Fruit fly (Drosophila melanogaster) whole organism, embryonic: Measurements from ENCODE around the gene Tbcd.

Source experiments
- Bdp1 ChIP-seq: fragments of 200-800 bp; sonication (Bioruptor generic); optimal IDR thresholded peaks from 3 replicates; lab custom pipeline; 2016; ENCODE audit warnings: missing biosample characterization, missing genetic modification characterization
- CG10366 ChIP-seq: fragments of 200-800 bp; sonication (Bioruptor generic); IDR thresholded peaks from 2 replicates; pipeline ENCODE4 v1.3.6; 2022; ENCODE audit warnings: missing biosample characterization, missing genetic modification characterization
- CG11456 ChIP-seq: fragments of 200-800 bp; sonication (Bioruptor generic); IDR thresholded peaks from 3 replicates; pipeline ENCODE4 v1.3.6; 2022; ENCODE audit warnings: missing biosample characterization, missing genetic modification characterization
- CG12744 ChIP-seq: fragments of 200-800 bp; sonication (Bioruptor generic); optimal IDR thresholded peaks from 2 replicates; lab custom pipeline; 2016; ENCODE audit warnings: missing biosample characterization, missing genetic modification characterization
- CG15601 ChIP-seq: fragments of 200-800 bp; sonication (Bioruptor generic); optimal IDR thresholded peaks from 3 replicates; lab custom pipeline; 2019; ENCODE audit warnings: missing biosample characterization, mild to moderate bottlenecking, missing genetic modification characterization, moderate library complexity
- CG1603 ChIP-seq: fragments of 200-800 bp; sonication (Bioruptor generic); optimal IDR thresholded peaks from 2 replicates; lab custom pipeline; 2019; ENCODE audit warnings: missing biosample characterization, mild to moderate bottlenecking, missing genetic modification characterization, moderate library complexity
- CG16815 ChIP-seq: fragments of 200-800 bp; sonication (Bioruptor generic); optimal IDR thresholded peaks from 3 replicates; lab custom pipeline; 2017; ENCODE audit warnings: missing biosample characterization, mild to moderate bottlenecking, missing genetic modification characterization
- CG17186 ChIP-seq: fragments of 200-800 bp; sonication (Bioruptor generic); optimal IDR thresholded peaks from 3 replicates; lab custom pipeline; 2017; ENCODE audit warnings: missing biosample characterization, missing genetic modification reagents, missing genetic modification characterization
- CG18764 ChIP-seq: fragments of 200-800 bp; sonication (Bioruptor generic); optimal IDR thresholded peaks from 3 replicates; lab custom pipeline; 2016; ENCODE audit warnings: missing biosample characterization, missing genetic modification characterization
- CG2116 ChIP-seq: fragments of 200-800 bp; sonication (Bioruptor generic); optimal IDR thresholded peaks from 3 replicates; lab custom pipeline; 2018; ENCODE audit warnings: missing biosample characterization, mild to moderate bottlenecking, missing genetic modification characterization
- CG3847 ChIP-seq: fragments of 200-800 bp; sonication (Bioruptor generic); IDR thresholded peaks from 2 replicates; pipeline ENCODE4 v1.3.6; 2022; ENCODE audit warnings: missing biosample characterization, missing genetic modification characterization
- CG3995 ChIP-seq: fragments of 200-800 bp; sonication (Bioruptor generic); optimal IDR thresholded peaks from 3 replicates; lab custom pipeline; 2016; ENCODE audit warnings: missing biosample characterization, missing genetic modification characterization
- CG4282 ChIP-seq: fragments of 200-800 bp; sonication (Bioruptor generic); optimal IDR thresholded peaks from 2 replicates; lab custom pipeline; 2016; ENCODE audit warnings: missing biosample characterization, missing genetic modification characterization
- CG4404 ChIP-seq: fragments of 200-800 bp; sonication (Bioruptor generic); IDR thresholded peaks from 2 replicates; pipeline ENCODE4 v1.3.6; 2022; ENCODE audit warnings: missing biosample characterization, missing genetic modification characterization
- CG4730 ChIP-seq: fragments of 200-800 bp; sonication (Bioruptor generic); IDR thresholded peaks from 2 replicates; pipeline ENCODE4 v1.3.6; 2022; ENCODE audit warnings: missing biosample characterization, missing genetic modification characterization
- CG4854 ChIP-seq: fragments of 200-800 bp; sonication (Bioruptor generic); optimal IDR thresholded peaks from 2 replicates; lab custom pipeline; 2016; ENCODE audit warnings: missing biosample characterization, missing genetic modification characterization, inconsistent platforms
- CG8924 ChIP-seq: fragments of 200-800 bp; optimal IDR thresholded peaks from 3 replicates; lab custom pipeline; 2019; ENCODE audit warnings: missing biosample characterization, mild to moderate bottlenecking, missing genetic modification characterization, moderate library complexity
- CG9437 ChIP-seq: fragments of 200-800 bp; sonication (Bioruptor generic); optimal IDR thresholded peaks from 2 replicates; lab custom pipeline; 2018; ENCODE audit warnings: missing biosample characterization, mild to moderate bottlenecking, missing genetic modification characterization
- CTCF ChIP-seq: fragments of 200-800 bp; sonication (Bioruptor generic); optimal IDR thresholded peaks from 2 replicates; lab custom pipeline; 2017; ENCODE audit warnings: missing biosample characterization, mild to moderate bottlenecking, missing genetic modification characterization, moderate library complexity
- Chrac-16 ChIP-seq: fragments of 200-800 bp; sonication (Bioruptor generic); optimal IDR thresholded peaks from 3 replicates; lab custom pipeline; 2016; ENCODE audit warnings: missing biosample characterization, missing genetic modification characterization
- D19B ChIP-seq: fragments of 200-800 bp; sonication (Bioruptor generic); optimal IDR thresholded peaks from 2 replicates; lab custom pipeline; 2017; ENCODE audit warnings: missing biosample characterization, mild to moderate bottlenecking, missing genetic modification characterization
- Dad ChIP-seq: fragments of 200-800 bp; sonication (Bioruptor generic); optimal IDR thresholded peaks from 3 replicates; lab custom pipeline; 2016; ENCODE audit warnings: missing biosample characterization, missing genetic modification characterization
- Doc3 ChIP-seq: fragments of 200-800 bp; sonication (Bioruptor generic); IDR thresholded peaks from 3 replicates; pipeline ENCODE4 v1.3.6; 2022; ENCODE audit warnings: missing biosample characterization, missing genetic modification characterization; ENCODE audit not compliant: partially characterized antibody
- HLH3B ChIP-seq: fragments of 200-800 bp; sonication (Bioruptor generic); IDR thresholded peaks from 2 replicates; pipeline ENCODE4 v1.3.6; 2022; ENCODE audit warnings: missing biosample characterization, missing genetic modification characterization
- Hand ChIP-seq: fragments of 200-800 bp; sonication (Bioruptor generic); optimal IDR thresholded peaks from 2 replicates; lab custom pipeline; 2017; ENCODE audit warnings: mild to moderate bottlenecking, missing biosample characterization, missing genetic modification reagents, missing genetic modification characterization
- Hey ChIP-seq: fragments of 200-800 bp; sonication (Bioruptor generic); optimal IDR thresholded peaks from 3 replicates; lab custom pipeline; 2018; ENCODE audit warnings: missing biosample characterization, mild to moderate bottlenecking, missing genetic modification characterization
- Mrtf ChIP-seq: fragments of 200-800 bp; sonication (Bioruptor generic); IDR thresholded peaks from 3 replicates; pipeline ENCODE4 v1.3.6; 2022; ENCODE audit warnings: missing biosample characterization, missing genetic modification characterization
- Sry-β ChIP-seq: fragments of 200-800 bp; sonication (Bioruptor generic); optimal IDR thresholded peaks from 2 replicates; lab custom pipeline; 2018; ENCODE audit warnings: missing biosample characterization, mild to moderate bottlenecking, missing genetic modification characterization, moderate library complexity
- Xbp1 ChIP-seq: fragments of 200-800 bp; sonication (Bioruptor generic); optimal IDR thresholded peaks from 3 replicates; lab custom pipeline; 2016; ENCODE audit warnings: missing biosample characterization, mild to moderate bottlenecking, missing genetic modification characterization
- ab ChIP-seq: fragments of 200-800 bp; sonication (Bioruptor generic); optimal IDR thresholded peaks from 2 replicates; lab custom pipeline; 2016; ENCODE audit warnings: missing biosample characterization, missing genetic modification characterization
- ash1 ChIP-seq: fragments of 200-800 bp; sonication (Bioruptor generic); optimal IDR thresholded peaks from 2 replicates; lab custom pipeline; 2018; ENCODE audit warnings: missing biosample characterization, mild to moderate bottlenecking, missing genetic modification characterization
- bowl ChIP-seq: fragments of 200-800 bp; sonication (Bioruptor generic); IDR thresholded peaks from 2 replicates; pipeline ENCODE4 v1.3.6; 2022; ENCODE audit warnings: missing biosample characterization, missing genetic modification characterization
- chinmo ChIP-seq: fragments of 200-800 bp; sonication (Bioruptor generic); IDR thresholded peaks from 4 replicates; pipeline ENCODE4 v1.3.6; 2022; ENCODE audit warnings: missing biosample characterization, missing genetic modification characterization; ENCODE audit not compliant: partially characterized antibody
- dimm ChIP-seq: fragments of 200-800 bp; sonication (Bioruptor generic); IDR thresholded peaks from 2 replicates; pipeline ENCODE4 v1.3.6; 2022; ENCODE audit warnings: missing biosample characterization, missing genetic modification characterization
- dmrt99B ChIP-seq: fragments of 200-800 bp; sonication (Bioruptor generic); optimal IDR thresholded peaks from 2 replicates; lab custom pipeline; 2018; ENCODE audit warnings: missing biosample characterization, mild to moderate bottlenecking, missing genetic modification characterization, moderate library complexity
- dpn ChIP-seq, 2 experiments: fragments of 200-800 bp; sonication (Bioruptor generic); optimal IDR thresholded peaks; 3 replicates each; lab custom pipeline; 2016; ENCODE audit warnings: missing biosample characterization in 2 of 2, missing genetic modification characterization in 2 of 2
- eve ChIP-seq, 2 experiments: fragments of >200 bp; optimal IDR thresholded peaks; 2 replicates each; lab custom pipeline; 2017; ENCODE audit warnings: missing biosample characterization in 2 of 2, missing genetic modification characterization in 2 of 2
- insv ChIP-seq, 2 experiments: fragments of 200-800 bp; sonication (Bioruptor generic); optimal IDR thresholded peaks; 3 replicates each; lab custom pipeline; 2016 to 2018; ENCODE audit warnings: missing biosample characterization in 2 of 2, missing genetic modification characterization in 2 of 2
- jumu ChIP-seq: fragments of 200-800 bp; sonication (Bioruptor generic); optimal IDR thresholded peaks from 3 replicates; lab custom pipeline; 2016; ENCODE audit warnings: missing biosample characterization, missing genetic modification characterization
- lov ChIP-seq, 2 experiments: fragments of 200-800 bp in 1 of 2; fragments of >200 bp in 1 of 2; sonication (Bioruptor generic) in 1 of 2; IDR thresholded peaks in 1 of 2; optimal IDR thresholded peaks in 1 of 2; 2 replicates in 1 of 2; 3 replicates in 1 of 2; pipeline versions ENCODE4 v1.3.6 to Lab custom; 2017 to 2022; ENCODE audit warnings: missing biosample characterization in 1 of 2, missing genetic modification characterization in 1 of 2
- mld ChIP-seq: fragments of 200-800 bp; sonication (Bioruptor generic); IDR thresholded peaks from 3 replicates; pipeline ENCODE4 v1.3.6; 2022; ENCODE audit warnings: missing biosample characterization, missing genetic modification characterization; ENCODE audit not compliant: partially characterized antibody
- nerfin-2 ChIP-seq: fragments of 200-800 bp; sonication (Bioruptor generic); IDR thresholded peaks from 2 replicates; pipeline ENCODE4 v1.3.6; 2022; ENCODE audit warnings: missing biosample characterization, missing genetic modification characterization; ENCODE audit not compliant: partially characterized antibody
- p53 ChIP-seq: fragments of 200-800 bp; sonication (Bioruptor generic); optimal IDR thresholded peaks from 2 replicates; lab custom pipeline; 2016; ENCODE audit warnings: missing biosample characterization, missing genetic modification characterization
- pfk ChIP-seq: fragments of 200-800 bp; sonication (Bioruptor generic); optimal IDR thresholded peaks from 2 replicates; lab custom pipeline; 2018; ENCODE audit warnings: missing biosample characterization, mild to moderate bottlenecking, missing genetic modification characterization, moderate library complexity
- phol ChIP-seq: fragments of 200-800 bp; sonication (Bioruptor generic); optimal IDR thresholded peaks from 3 replicates; lab custom pipeline; 2018; ENCODE audit warnings: missing biosample characterization, mild to moderate bottlenecking, missing genetic modification characterization, moderate library complexity
- ro ChIP-seq: fragments of 200-800 bp; sonication (Bioruptor generic); IDR thresholded peaks from 2 replicates; pipeline ENCODE4 v1.3.6; 2022; ENCODE audit warnings: missing biosample characterization, missing genetic modification characterization
- seq ChIP-seq: fragments of 200-800 bp; sonication (Bioruptor generic); IDR thresholded peaks from 2 replicates; pipeline ENCODE4 v1.3.6; 2022; ENCODE audit warnings: missing biosample characterization, missing genetic modification characterization
- ssp ChIP-seq: fragments of 200-800 bp; sonication (Bioruptor generic); IDR thresholded peaks from 2 replicates; pipeline ENCODE4 v1.3.6; 2022; ENCODE audit warnings: missing biosample characterization, missing genetic modification characterization
- sug ChIP-seq: fragments of 200-800 bp; optimal IDR thresholded peaks from 2 replicates; lab custom pipeline; 2019; ENCODE audit warnings: missing biosample characterization, mild to moderate bottlenecking, missing genetic modification characterization, moderate library complexity
- wor ChIP-seq: fragments of 200-800 bp; sonication (Bioruptor generic); IDR thresholded peaks from 2 replicates; pipeline ENCODE4 v1.3.6; 2022; ENCODE audit warnings: missing biosample characterization, missing genetic modification characterization

Tbcd gene

dm6 chr2L:2182735-2183340 is 35.5 kb downstream of the Tbcd start (continued):
- TF ChIP-seq CG4730 (GFP tag; lab: Robert Waterston, UW) = peak; percentile 44; the same call in 1 of the 2 replicates
- no peak for TF ChIP-seq seq (GFP tag; lab: Robert Waterston, UW)
- peak; percentile 56 for TF ChIP-seq CG15601 (tag; lab: Kevin White, UChicago)
- TF ChIP-seq CG11456 = no peak
- TF ChIP-seq phol (tag; lab: Kevin White, UChicago) = peak; percentile 71
- no peak for TF ChIP-seq insv (GFP tag; optimal IDR thresholded peaks at IDR 0.05; lab: Kevin White, UChicago)
- TF ChIP-seq ro (GFP tag; lab: Robert Waterston, UW) = peak; percentile 34; the same call in 1 of the 2 replicates
- no peak for TF ChIP-seq sug (tag; lab: Kevin White, UChicago)
- TF ChIP-seq CG18764 (GFP tag; lab: Kevin White, UChicago) = peak; percentile 35
- TF ChIP-seq ash1 (GFP tag; lab: Kevin White, UChicago) = no peak
- no peak for TF ChIP-seq CG3995 (GFP tag; lab: Kevin White, UChicago)
- TF ChIP-seq Chrac-16 (GFP tag; lab: Kevin White, UChicago) = peak; percentile 79
- TF ChIP-seq mld = no peak
- TF ChIP-seq CG1603 (tag; lab: Kevin White, UChicago) = peak; percentile 92
- TF ChIP-seq Bdp1 (GFP tag; lab: Kevin White, UChicago) = peak; percentile 40
- TF ChIP-seq Hey = no peak
- no peak for TF ChIP-seq chinmo (GFP tag; lab: Robert Waterston, UW)
- TF ChIP-seq jumu (GFP tag; lab: Kevin White, UChicago) = peak; percentile 75
- TF ChIP-seq dimm (GFP tag; lab: Robert Waterston, UW) = no peak
- TF ChIP-seq nerfin-2 (GFP tag; lab: Robert Waterston, UW) = no peak
- TF ChIP-seq pfk (GFP tag; lab: Kevin White, UChicago) = no peak
- 0 out of 2 replicates have a peak, but pooled peaks have one; percentile 12 for TF ChIP-seq CG3847
- peak in 1 of 2 experiments; percentile 59 for TF ChIP-seq eve (GFP tag; optimal IDR thresholded peaks at IDR 0.05; lab: Kevin White, UChicago)
- peak; percentile 43 for TF ChIP-seq CG17186 (GFP tag; lab: Kevin White, UChicago)
- TF ChIP-seq CG4404 (GFP tag; lab: Robert Waterston, UW) = peak; percentile 92
- TF ChIP-seq CG10366 (GFP tag; lab: Robert Waterston, UW) = peak; percentile 23; the same call in 1 of the 2 replicates
- TF ChIP-seq Sry-β = no peak
- TF ChIP-seq CG8924 = peak; percentile 75
- no peak for TF ChIP-seq CG4282 (GFP tag; lab: Kevin White, UChicago)
- no peak for TF ChIP-seq D19B (GFP tag; lab: Kevin White, UChicago)
- TF ChIP-seq CG4854 (GFP tag; lab: Kevin White, UChicago) = no peak
- TF ChIP-seq lov (optimal IDR thresholded peaks at IDR 0.05; lab: Kevin White, UChicago) = no peak
- peak; percentile 73; the same call in 1 of the 3 replicates for TF ChIP-seq lov (GFP tag; IDR thresholded peaks at IDR 0.05; lab: Robert Waterston, UW)
- TF ChIP-seq p53 (GFP tag; lab: Kevin White, UChicago) = peak; percentile 32
- TF ChIP-seq bowl (GFP tag; lab: Robert Waterston, UW) = no peak
- peak; percentile 23 to 52 for TF ChIP-seq dpn (GFP tag; optimal IDR thresholded peaks at IDR 0.05; lab: Kevin White, UChicago)
- TF ChIP-seq Dad (GFP tag; lab: Kevin White, UChicago) = peak; percentile 21
- peak; percentile 23 for TF ChIP-seq CG2116 (GFP tag; lab: Kevin White, UChicago)
- TF ChIP-seq wor (GFP tag; lab: Robert Waterston, UW) = no peak
- no peak for TF ChIP-seq CG12744
- no peak for TF ChIP-seq ab (GFP tag; lab: Kevin White, UChicago)
- TF ChIP-seq HLH3B = no peak; the same call in 1 of the 2 replicates
- TF ChIP-seq CG16815 (GFP tag; lab: Kevin White, UChicago) = peak; percentile 92
- 0 out of 3 replicates have a peak, but pooled peaks have one; percentile 23 for TF ChIP-seq Mrtf (GFP tag; lab: Robert Waterston, UW)
- no peak for TF ChIP-seq Doc3 (GFP tag; lab: Robert Waterston, UW)
- TF ChIP-seq Xbp1 (GFP tag; lab: Kevin White, UChicago) = peak; percentile 53
- TF ChIP-seq Hand (GFP tag; lab: Kevin White, UChicago) = no peak
- peak; percentile 38; the same call in 1 of the 2 replicates for TF ChIP-seq ssp (GFP tag; lab: Robert Waterston, UW)
- no peak for TF ChIP-seq CG9437 (GFP tag; lab: Kevin White, UChicago)
- TF ChIP-seq dmrt99B (tag; lab: Kevin White, UChicago) = no peak
- no peak for TF ChIP-seq CTCF (GFP tag; lab: Kevin White, UChicago)
